Worm (Caenorhabditis elegans) whole organism, L2 larva: ENCODE measurements around the gene C54F6.17.

ENCODE experiments used
- elt-1 ChIP-seq: fragments of 150-350 bp; optimal IDR thresholded peaks from 2 replicates; lab custom pipeline; 2014; ENCODE audit warnings: missing biosample characterization, missing genetic modification characterization
- fos-1 ChIP-seq: fragments of 150-350 bp; optimal IDR thresholded peaks from 2 replicates; lab custom pipeline; 2014; ENCODE audit warnings: missing biosample characterization, missing genetic modification characterization
- lin-39 ChIP-seq: fragments of 150-350 bp; optimal IDR thresholded peaks from 2 replicates; lab custom pipeline; 2014; ENCODE audit warnings: missing biosample characterization, missing genetic modification reagents, missing genetic modification characterization
- nhr-11 ChIP-seq: fragments of 150-350 bp; optimal IDR thresholded peaks from 2 replicates; lab custom pipeline; 2014; ENCODE audit warnings: missing biosample characterization, missing genetic modification characterization
- nhr-237 ChIP-seq: fragments of 150-350 bp; optimal IDR thresholded peaks from 2 replicates; lab custom pipeline; 2014; ENCODE audit warnings: missing biosample characterization, missing genetic modification characterization
- nhr-25 ChIP-seq: fragments of 150-350 bp; sonication (generic microtip); optimal IDR thresholded peaks from 3 replicates; lab custom pipeline; 2014; ENCODE audit warnings: missing biosample characterization, missing genetic modification characterization
- nhr-77 ChIP-seq: fragments of 150-350 bp; optimal IDR thresholded peaks from 2 replicates; lab custom pipeline; 2014; ENCODE audit warnings: missing biosample characterization, missing genetic modification characterization

ce11 chrV:7575563-7575962, 48.3 kb downstream of the C54F6.17 start, which contains the start of the genes snu-66 and ints-9:
- no peak for TF ChIP-seq nhr-77
- TF ChIP-seq elt-1 (tag; lab: Kevin White, UChicago), result no peak
- no peak for TF ChIP-seq nhr-25 (tag; lab: Kevin White, UChicago)
- no peak for TF ChIP-seq fos-1
- TF ChIP-seq lin-39 (tag; lab: Kevin White, UChicago), result no peak
- no peak for TF ChIP-seq nhr-11 (tag; lab: Kevin White, UChicago)
- no peak for TF ChIP-seq nhr-237
